Fruit fly (Drosophila melanogaster) whole organism, prepupa: ENCODE results near the gene CG3301.

Source experiments
- CG6808 ChIP-seq: fragments of 200-800 bp; sonication (Bioruptor generic); optimal IDR thresholded peaks from 3 replicates; lab custom pipeline; 2017; ENCODE audit warnings: missing biosample characterization, missing genetic modification characterization, mild to moderate bottlenecking, moderate library complexity, missing genetic modification reagents
- CG9139 ChIP-seq: fragments of 200-800 bp; sonication (Bioruptor generic); optimal IDR thresholded peaks from 3 replicates; lab custom pipeline; 2017; ENCODE audit warnings: missing biosample characterization, mild to moderate bottlenecking, missing genetic modification characterization
- Eip75B ChIP-seq: fragments of 200-800 bp; sonication (Bioruptor generic); optimal IDR thresholded peaks from 3 replicates; lab custom pipeline; 2016; ENCODE audit warnings: missing biosample characterization, missing genetic modification characterization
- Ets21C ChIP-seq: fragments of 200-800 bp; sonication (Bioruptor generic); optimal IDR thresholded peaks from 3 replicates; lab custom pipeline; 2016; ENCODE audit warnings: missing biosample characterization, missing genetic modification characterization
- Sox102F ChIP-seq: fragments of 200-800 bp; sonication (Bioruptor generic); optimal IDR thresholded peaks from 2 replicates; lab custom pipeline; 2016; ENCODE audit warnings: missing biosample characterization, mild to moderate bottlenecking, missing genetic modification characterization
- dac ChIP-seq: fragments of 200-800 bp; sonication (Bioruptor generic); optimal IDR thresholded peaks from 2 replicates; lab custom pipeline; 2017; ENCODE audit warnings: missing biosample characterization, mild to moderate bottlenecking, missing genetic modification characterization

DNA sequence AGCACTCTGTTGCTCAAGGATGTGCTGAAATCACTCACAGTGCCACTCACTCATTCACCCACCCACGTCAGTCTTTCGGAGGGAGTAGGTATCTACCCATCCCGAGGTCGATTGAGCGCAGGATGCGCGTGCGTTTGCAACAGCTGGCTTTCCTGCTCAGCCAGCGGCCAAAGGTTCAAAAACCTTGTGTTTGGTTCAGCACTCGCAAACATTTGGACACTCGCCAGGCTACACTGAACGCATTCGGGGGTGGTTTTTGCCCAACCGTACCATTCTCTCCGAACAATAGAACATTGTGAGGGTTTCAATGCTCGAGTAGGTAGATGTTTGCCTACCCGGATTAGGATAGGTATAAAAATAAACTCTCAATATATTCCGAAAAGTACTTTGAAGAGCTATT is 19.0 kb upstream of the CG3301 start:
- TF ChIP-seq Ets21C (GFP tag; lab: Kevin White, UChicago), result no peak
- no peak for TF ChIP-seq Eip75B
- TF ChIP-seq dac, result no peak
- TF ChIP-seq Sox102F, result no peak
- no peak for TF ChIP-seq CG6808 (GFP tag; lab: Kevin White, UChicago)
- TF ChIP-seq CG9139 (GFP tag; lab: Kevin White, UChicago), result no peak
